Fruit fly (Drosophila melanogaster): ENCODE results near the gene CG18641.

DNA sequence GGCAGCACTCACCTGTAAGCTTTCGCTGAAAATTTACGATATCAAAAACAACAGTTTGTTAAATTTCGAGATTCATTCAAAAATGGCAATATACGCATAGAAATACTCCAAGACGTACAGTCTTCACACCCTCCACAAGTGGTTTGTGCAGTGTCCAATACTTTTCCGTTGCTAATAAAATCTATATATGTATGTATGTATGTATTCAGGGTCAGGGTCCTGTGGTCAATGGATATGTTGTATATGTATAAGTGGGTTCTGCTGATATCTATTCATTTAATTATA, 38.8 kb downstream of the CG18641 start:
- TF ChIP-seq EcR (GFP tag; optimal IDR thresholded peaks at IDR 0.05), result no peak
- no peak for TF ChIP-seq psq (optimal IDR thresholded peaks at IDR 0.05)
- TF ChIP-seq pan (optimal IDR thresholded peaks at IDR 0.05), result no peak
- no peak for TF ChIP-seq usp (GFP tag; optimal IDR thresholded peaks at IDR 0.05)
